Worm (Caenorhabditis elegans): ENCODE results near the gene F29F11.20.

The F29F11.20 gene

DNA sequence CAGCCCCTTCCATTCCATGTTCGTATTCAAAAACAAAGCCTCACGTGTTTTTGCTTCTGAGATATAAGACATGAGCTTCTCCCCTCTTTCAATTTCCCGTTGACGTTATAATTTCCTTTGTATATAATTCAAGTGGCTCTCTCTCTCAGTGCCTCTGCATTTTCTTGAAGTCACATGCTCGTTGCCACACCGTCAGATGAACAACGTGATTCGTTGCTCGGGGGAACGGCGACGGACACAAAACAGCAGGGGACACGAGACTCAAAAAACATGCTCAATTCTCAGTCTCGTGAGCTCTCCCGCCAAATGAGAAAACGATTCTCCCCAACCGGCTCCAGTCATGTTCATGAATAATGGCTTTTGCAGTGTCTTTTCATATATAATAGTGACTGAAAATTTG is 20.6 kb downstream of the F29F11.20 start:
- TF ChIP-seq ztf-11 (tag; optimal IDR thresholded peaks at IDR 0.05) (no peak), lin-11 (tag; optimal IDR thresholded peaks at IDR 0.05) (peak; percentile 45)

DNA sequence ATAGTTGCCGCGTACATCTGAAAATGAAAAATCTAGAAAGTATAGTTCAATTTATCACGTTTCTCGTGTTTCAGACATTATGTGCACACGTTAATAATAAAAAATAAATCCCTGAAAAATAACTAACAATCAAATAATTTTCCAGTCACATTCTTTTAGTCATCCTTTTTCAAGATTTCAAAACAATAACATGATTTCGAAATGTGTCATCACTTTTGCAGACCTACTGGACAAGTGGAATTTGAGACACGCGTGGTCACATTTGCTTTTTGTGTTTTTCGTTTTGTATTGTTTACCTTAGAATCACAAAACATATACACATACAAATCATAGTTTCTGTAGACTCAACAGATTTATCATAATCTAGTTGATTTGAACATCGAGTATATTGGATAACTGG is 21.7 kb downstream of the F29F11.20 start:
- TF ChIP-seq sma-9 (GFP tag; optimal IDR thresholded peaks at IDR 0.05) (no peak), sma-9 (tag; optimal IDR thresholded peaks at IDR 0.05) (no peak), nhr-129 (tag; optimal IDR thresholded peaks at IDR 0.05) (peak; percentile 85), aly-2 (tag; optimal IDR thresholded peaks at IDR 0.05) (no peak), unc-62 (GFP tag; optimal IDR thresholded peaks at IDR 0.05) (no peak), unc-55 (GFP tag; optimal IDR thresholded peaks at IDR 0.05) (no peak)

- no peak for TF ChIP-seq lin-11 (tag; optimal IDR thresholded peaks at IDR 0.05)
- TF ChIP-seq fos-1 (tag; optimal IDR thresholded peaks at IDR 0.05) = peak; percentile 20
Measured at ce11 chrV:10711004-10711403, 23.3 kb downstream of the F29F11.20 start.

ce11 chrV:10711829-10712607 is 24.3 kb downstream of the F29F11.20 start:
- TF ChIP-seq elt-3 (tag; optimal IDR thresholded peaks at IDR 0.05) (no peak), sma-3 (GFP tag; optimal IDR thresholded peaks at IDR 0.05) (peak; percentile 42), alr-1 (tag; optimal IDR thresholded peaks at IDR 0.05) (no peak), nhr-11 (tag; optimal IDR thresholded peaks at IDR 0.05) (no peak), crh-2 (tag; optimal IDR thresholded peaks at IDR 0.05) (no peak), ama-1 (optimal IDR thresholded peaks at IDR 0.05) (peak; percentile 81), peb-1 (tag; optimal IDR thresholded peaks at IDR 0.05) (no peak), Y55F3AM.14 (GFP tag; optimal IDR thresholded peaks at IDR 0.05) (peak; percentile 66), nhr-129 (tag; optimal IDR thresholded peaks at IDR 0.05) (no peak), nhr-25 (tag; optimal IDR thresholded peaks at IDR 0.05) (peak; percentile 30), ztf-11 (tag; optimal IDR thresholded peaks at IDR 0.05) (no peak), nhr-237 (tag; optimal IDR thresholded peaks at IDR 0.05) (no peak), fos-1 (tag; optimal IDR thresholded peaks at IDR 0.05) (no peak), ceh-16 (tag; optimal IDR thresholded peaks at IDR 0.05) (no peak), snpc-4 (tag; optimal IDR thresholded peaks at IDR 0.05) (no peak), lsy-2 (tag; optimal IDR thresholded peaks at IDR 0.05) (no peak), nhr-6 (tag; optimal IDR thresholded peaks at IDR 0.05) (no peak), nhr-21 (tag; optimal IDR thresholded peaks at IDR 0.05) (peak; percentile 36), lin-39 (tag; optimal IDR thresholded peaks at IDR 0.05) (no peak), nhr-12 (tag; optimal IDR thresholded peaks at IDR 0.05) (no peak), ztf-1 (GFP tag; conservative IDR thresholded peaks at IDR 0.05) (0 out of 2 replicates have a peak, but pooled peaks have one; percentile 21)

DNA sequence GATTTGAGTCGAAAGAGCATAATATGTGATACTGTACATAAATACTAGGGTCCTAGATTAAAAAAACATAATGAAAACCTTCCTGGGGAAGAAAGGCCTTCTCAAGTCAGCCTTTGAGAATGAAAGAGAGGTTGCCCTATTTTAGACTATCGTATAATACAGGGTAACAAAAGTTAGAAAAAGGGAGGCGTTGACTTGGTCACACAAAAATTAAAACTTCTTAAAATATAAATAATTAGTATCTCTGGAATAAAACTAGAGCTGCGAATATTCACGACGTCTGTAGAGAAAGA is 24.9 kb downstream of the F29F11.20 start:
- TF ChIP-seq elt-1 (tag; optimal IDR thresholded peaks at IDR 0.05) (no peak), nhr-12 (tag; optimal IDR thresholded peaks at IDR 0.05) (peak; percentile 14), R02D3.7 (tag; optimal IDR thresholded peaks at IDR 0.05) (no peak), lin-13 (GFP tag; optimal IDR thresholded peaks at IDR 0.05) (no peak), unc-62 (GFP tag; optimal IDR thresholded peaks at IDR 0.05) (no peak), sma-9 (GFP tag; optimal IDR thresholded peaks at IDR 0.05) (no peak), sma-9 (tag; optimal IDR thresholded peaks at IDR 0.05) (no peak), nhr-25 (tag; optimal IDR thresholded peaks at IDR 0.05) (no peak), sma-3 (GFP tag; optimal IDR thresholded peaks at IDR 0.05) (no peak), unc-55 (GFP tag; optimal IDR thresholded peaks at IDR 0.05) (no peak), nhr-237 (tag; optimal IDR thresholded peaks at IDR 0.05) (no peak), crh-2 (tag; optimal IDR thresholded peaks at IDR 0.05) (no peak), alr-1 (tag; optimal IDR thresholded peaks at IDR 0.05) (no peak), lin-39 (tag; optimal IDR thresholded peaks at IDR 0.05) (no peak), zag-1 (tag; optimal IDR thresholded peaks at IDR 0.05) (peak; percentile 34), mbf-1 (tag; optimal IDR thresholded peaks at IDR 0.05) (no peak)

ce11 chrV:10713704-10714239 is 26.1 kb downstream of the F29F11.20 start:
- TF ChIP-seq lsy-2 (tag; optimal IDR thresholded peaks at IDR 0.05) (no peak), alr-1 (tag; optimal IDR thresholded peaks at IDR 0.05) (no peak)
